Fruit fly (Drosophila melanogaster): ENCODE data around the gene CG45690.

CG45690 gene

dm6 chr2L:10614660-10615479, 43.2 kb upstream of the CG45690 start (continued):
- TF ChIP-seq CG6791 (GFP tag; IDR thresholded peaks at IDR 0.05; ENCODE audit: partially characterized antibody) (no peak), dysf (GFP tag; IDR thresholded peaks at IDR 0.05) (no peak), Dad (GFP tag; optimal IDR thresholded peaks at IDR 0.05) (no peak), CG12104 (GFP tag; optimal IDR thresholded peaks at IDR 0.05) (no peak), CG10147 (GFP tag; optimal IDR thresholded peaks at IDR 0.05) (no peak), bcd (GFP tag; optimal IDR thresholded peaks at IDR 0.05) (no peak), CG34376 (GFP tag; optimal IDR thresholded peaks at IDR 0.05) (no peak), sisA (GFP tag; IDR thresholded peaks at IDR 0.05) (no peak), CG10959 (GFP tag; IDR thresholded peaks at IDR 0.05) (no peak), CG31365 (tag; optimal IDR thresholded peaks at IDR 0.05) (no peak), CG18262 (tag; optimal IDR thresholded peaks at IDR 0.05) (no peak), CG12219 (GFP tag; optimal IDR thresholded peaks at IDR 0.05) (no peak), CG6272 (GFP tag; IDR thresholded peaks at IDR 0.05) (no peak), nau (GFP tag; optimal IDR thresholded peaks at IDR 0.05) (no peak), Tbp (GFP tag; optimal IDR thresholded peaks at IDR 0.05) (no peak), fd3F (GFP tag; optimal IDR thresholded peaks at IDR 0.05) (no peak), mld (GFP tag; IDR thresholded peaks at IDR 0.05; ENCODE audit: partially characterized antibody) (no peak), trh (GFP tag; optimal IDR thresholded peaks at IDR 0.05) (no peak), da (GFP tag; optimal IDR thresholded peaks at IDR 0.05) (no peak), MESR4 (GFP tag; optimal IDR thresholded peaks at IDR 0.05) (no peak), CoRest (tag; optimal IDR thresholded peaks at IDR 0.05) (no peak), CG10543 (GFP tag; optimal IDR thresholded peaks at IDR 0.05) (no peak), sr (GFP tag; IDR thresholded peaks at IDR 0.05) (no peak), Oaz (GFP tag; IDR thresholded peaks at IDR 0.05) (no peak), CG2712 (tag; optimal IDR thresholded peaks at IDR 0.05) (no peak), en (GFP tag; optimal IDR thresholded peaks at IDR 0.05) (no peak), Aef1 (GFP tag; IDR thresholded peaks at IDR 0.05) (no peak), az2 (GFP tag; optimal IDR thresholded peaks at IDR 0.05) (no peak), Ada2b (GFP tag; IDR thresholded peaks at IDR 0.05) (no peak), Elba2 (GFP tag; optimal IDR thresholded peaks at IDR 0.05) (no peak), chm (GFP tag; IDR thresholded peaks at IDR 0.05) (no peak), twi (tag; optimal IDR thresholded peaks at IDR 0.05) (peak; percentile 41), br (optimal IDR thresholded peaks at IDR 0.05) (no peak), Eip74EF (GFP tag; optimal IDR thresholded peaks at IDR 0.05) (no peak), Mrtf (GFP tag; IDR thresholded peaks at IDR 0.05) (peak; percentile 21; the same call in 1 of the 3 replicates), CG4424 (GFP tag; optimal IDR thresholded peaks at IDR 0.05) (no peak), CG12236 (GFP tag; optimal IDR thresholded peaks at IDR 0.05) (no peak), sob (GFP tag; IDR thresholded peaks at IDR 0.05) (0 out of 2 replicates have a peak, but pooled peaks have one; percentile 21), hth (optimal IDR thresholded peaks at IDR 0.05) (no peak), pfk (GFP tag; optimal IDR thresholded peaks at IDR 0.05) (no peak), Chrac-16 (GFP tag; optimal IDR thresholded peaks at IDR 0.05) (no peak), exex (tag; optimal IDR thresholded peaks at IDR 0.05) (no peak), pnt (GFP tag; optimal IDR thresholded peaks at IDR 0.05) (no peak), Jarid2 (GFP tag; optimal IDR thresholded peaks at IDR 0.05) (no peak), Oli (tag; optimal IDR thresholded peaks at IDR 0.05) (no peak), Hsf (GFP tag; optimal IDR thresholded peaks at IDR 0.05) (no peak), Gug (GFP tag; IDR thresholded peaks at IDR 0.05) (no peak), stwl (tag; optimal IDR thresholded peaks at IDR 0.05) (peak; percentile 37), dmrt11E (tag; optimal IDR thresholded peaks at IDR 0.05) (no peak), CG14860 (GFP tag; IDR thresholded peaks at IDR 0.05; ENCODE audit: partially characterized antibody) (no peak), otp (GFP tag; IDR thresholded peaks at IDR 0.05) (no peak)

All from whole organism, embryonic.